Fruit fly (Drosophila melanogaster) S2 (cell line): ENCODE results near the gene Lectin-galC1.

Experiments
- CG8478 ChIP-seq: fragments of >200 bp; optimal IDR thresholded peaks from 2 replicates; lab custom pipeline; 2018
- CTCF ChIP-seq, 2 experiments: fragments of >200 bp; optimal IDR thresholded peaks; 2 replicates each; lab custom pipeline; 2018

- TF ChIP-seq CG8478 (lab: Kevin White, UChicago) (no peak), CTCF (optimal IDR thresholded peaks at IDR 0.05; lab: Kevin White, UChicago) (peak; percentile 59 to 67)
Observed at dm6 chr2L:19382353-19382752, 34.9 kb upstream of the Lectin-galC1 start.
